Fruit fly (Drosophila melanogaster) whole organism, prepupa: Measurements from ENCODE around the gene CG9147.

Experiments
- Blimp-1 ChIP-seq: fragments of 200-800 bp; sonication (Bioruptor generic); optimal IDR thresholded peaks from 3 replicates; lab custom pipeline; 2017; ENCODE audit warnings: missing biosample characterization, missing genetic modification characterization, mild to moderate bottlenecking, moderate library complexity, missing genetic modification reagents
- CG16779 ChIP-seq: fragments of 200-800 bp; sonication (Bioruptor generic); optimal IDR thresholded peaks from 3 replicates; lab custom pipeline; 2017; ENCODE audit warnings: missing biosample characterization, mild to moderate bottlenecking, missing genetic modification characterization
- CG3032 ChIP-seq: fragments of 200-800 bp; optimal IDR thresholded peaks from 2 replicates; lab custom pipeline; 2019; ENCODE audit warnings: missing biosample characterization, mild to moderate bottlenecking, missing genetic modification characterization, moderate library complexity
- CG34406 ChIP-seq: fragments of 200-800 bp; sonication (Bioruptor generic); optimal IDR thresholded peaks from 3 replicates; lab custom pipeline; 2016; ENCODE audit warnings: missing biosample characterization, missing genetic modification characterization
- CG6792 ChIP-seq: fragments of 200-800 bp; sonication (Bioruptor generic); optimal IDR thresholded peaks from 3 replicates; lab custom pipeline; 2016; ENCODE audit warnings: missing biosample characterization, missing genetic modification characterization
- CG7368 ChIP-seq: fragments of 200-800 bp; sonication (Bioruptor generic); optimal IDR thresholded peaks from 3 replicates; lab custom pipeline; 2016; ENCODE audit warnings: missing biosample characterization, missing genetic modification characterization
- Eip93F ChIP-seq: fragments of 200-800 bp; sonication (Bioruptor generic); optimal IDR thresholded peaks from 2 replicates; lab custom pipeline; 2016; ENCODE audit warnings: missing biosample characterization, mild to moderate bottlenecking, missing genetic modification characterization
- OdsH ChIP-seq: fragments of 200-800 bp; sonication (Bioruptor generic); optimal IDR thresholded peaks from 3 replicates; lab custom pipeline; 2016; ENCODE audit warnings: missing biosample characterization, missing genetic modification characterization
- achi ChIP-seq: fragments of 200-800 bp; sonication (Bioruptor generic); optimal IDR thresholded peaks from 3 replicates; lab custom pipeline; 2016; ENCODE audit warnings: missing biosample characterization, missing genetic modification characterization
- dsx ChIP-seq: fragments of 200-800 bp; optimal IDR thresholded peaks from 3 replicates; lab custom pipeline; 2019; ENCODE audit warnings: missing biosample characterization, mild to moderate bottlenecking, missing genetic modification characterization, moderate library complexity; ENCODE audit not compliant: poor library complexity, severe bottlenecking
- net ChIP-seq: fragments of 200-800 bp; sonication (Bioruptor generic); optimal IDR thresholded peaks from 3 replicates; lab custom pipeline; 2016; ENCODE audit warnings: missing biosample characterization, missing genetic modification characterization
- pdm3 ChIP-seq: fragments of 200-800 bp; sonication (Bioruptor generic); optimal IDR thresholded peaks from 3 replicates; lab custom pipeline; 2016; ENCODE audit warnings: missing biosample characterization, missing genetic modification characterization

- TF ChIP-seq net, result no peak
- no peak for TF ChIP-seq CG16779
- no peak for TF ChIP-seq Blimp-1 (GFP tag; lab: Kevin White, UChicago)
- no peak for TF ChIP-seq achi (GFP tag; lab: Kevin White, UChicago)
- TF ChIP-seq dsx (GFP tag; lab: Kevin White, UChicago), result no peak
- TF ChIP-seq Eip93F (GFP tag; lab: Kevin White, UChicago), result no peak
- TF ChIP-seq CG34406 (GFP tag; lab: Kevin White, UChicago), result no peak
- no peak for TF ChIP-seq CG7368 (GFP tag; lab: Kevin White, UChicago)
- TF ChIP-seq CG3032 (tag; lab: Kevin White, UChicago), result no peak
- no peak for TF ChIP-seq pdm3
- no peak for TF ChIP-seq OdsH (GFP tag; lab: Kevin White, UChicago)
- TF ChIP-seq CG6792, result no peak
Measured at dm6 chr2L:6090786-6091716, 25.3 kb downstream of the CG9147 start, which contains the start of gene CG45075.
